Worm (Caenorhabditis elegans) whole organism, L4 larva: ENCODE results near the gene C06A1.7.

Source experiments
- D1046.2 ChIP-seq: fragments of 200-800 bp; sonication (Bioruptor generic); IDR thresholded peaks from 2 replicates; pipeline ENCODE4 v1.3.6; 2022; ENCODE audit warnings: missing genetic modification characterization, missing compliant biosample characterization
- F10B5.3 ChIP-seq: sonication (generic microtip); optimal IDR thresholded peaks from 2 replicates; lab custom pipeline; 2016; ENCODE audit warnings: mild to moderate bottlenecking, missing genetic modification characterization, missing compliant biosample characterization
- F44E2.7 ChIP-seq: fragments of 200-800 bp; sonication (Bioruptor generic); IDR thresholded peaks from 2 replicates; pipeline ENCODE4 v2.1.2; 2022; ENCODE audit warnings: missing genetic modification characterization, missing compliant biosample characterization
- F49E8.2 ChIP-seq: sonication (generic microtip); optimal IDR thresholded peaks from 2 replicates; lab custom pipeline; 2016; ENCODE audit warnings: missing compliant biosample characterization, mild to moderate bottlenecking, missing genetic modification characterization, borderline replicate concordance
- T20F7.1 ChIP-seq: fragments of 200-800 bp; sonication (Bioruptor generic); optimal IDR thresholded peaks from 2 replicates; lab custom pipeline; 2018; ENCODE audit warnings: mild to moderate bottlenecking, missing genetic modification characterization, missing compliant biosample characterization
- aly-2 ChIP-seq: sonication (generic microtip); optimal IDR thresholded peaks from 2 replicates; lab custom pipeline; 2018; ENCODE audit warnings: missing biosample characterization, missing genetic modification characterization
- ceh-32 ChIP-seq: sonication (generic microtip); optimal IDR thresholded peaks from 2 replicates; lab custom pipeline; 2016; ENCODE audit warnings: mild to moderate bottlenecking, missing genetic modification characterization, missing compliant biosample characterization; ENCODE audit not compliant: poor library complexity
- ceh-44 ChIP-seq: fragments of 200-800 bp; sonication (Bioruptor generic); IDR thresholded peaks from 2 replicates; pipeline ENCODE4 v1.3.6; 2022; ENCODE audit warnings: missing genetic modification reagents, missing genetic modification characterization, missing compliant biosample characterization
- ces-1 ChIP-seq: fragments of 150-350 bp; sonication (generic microtip); optimal IDR thresholded peaks from 4 replicates; lab custom pipeline; 2014; ENCODE audit warnings: missing biosample characterization, missing genetic modification reagents, missing genetic modification characterization
- ctbp-1 ChIP-seq: fragments of 200-800 bp; sonication (Bioruptor generic); IDR thresholded peaks from 2 replicates; pipeline ENCODE4 v1.3.6; 2022; ENCODE audit warnings: missing genetic modification reagents, missing genetic modification characterization, missing compliant biosample characterization
- daf-16 ChIP-seq, 3 experiments: sonication (generic microtip); optimal IDR thresholded peaks; 2 replicates each; lab custom pipeline; 2016 to 2017; ENCODE audit warnings: missing genetic modification characterization in 3 of 3, missing genetic modification reagents in 3 of 3, mild to moderate bottlenecking in 2 of 3, missing compliant biosample characterization in 2 of 3, missing biosample characterization in 1 of 3, moderate library complexity in 1 of 3
- duxl-1 ChIP-seq: sonication (generic microtip); optimal IDR thresholded peaks from 2 replicates; lab custom pipeline; 2016; ENCODE audit warnings: mild to moderate bottlenecking, missing genetic modification characterization, moderate library complexity, missing compliant biosample characterization; ENCODE audit not compliant: poor library complexity
- egl-43 ChIP-seq: fragments of 200-800 bp; sonication (Bioruptor generic); IDR thresholded peaks from 2 replicates; pipeline ENCODE4 v1.3.6; 2022; ENCODE audit warnings: missing genetic modification reagents, missing genetic modification characterization, missing compliant biosample characterization
- fkh-10 ChIP-seq: fragments of 150-350 bp; optimal IDR thresholded peaks from 2 replicates; lab custom pipeline; 2014; ENCODE audit warnings: missing biosample characterization, missing genetic modification reagents, missing genetic modification characterization
- hmg-1.1 ChIP-seq: fragments of 200-800 bp; sonication (Bioruptor generic); IDR thresholded peaks from 2 replicates; pipeline ENCODE4 v1.3.6; 2022; ENCODE audit warnings: missing genetic modification reagents, missing genetic modification characterization, missing compliant biosample characterization
- jun-1 ChIP-seq: fragments of 150-350 bp; optimal IDR thresholded peaks from 2 replicates; lab custom pipeline; 2014; ENCODE audit warnings: missing biosample characterization, missing genetic modification reagents, missing genetic modification characterization
- lim-7 ChIP-seq: fragments of 200-800 bp; sonication (Bioruptor generic); IDR thresholded peaks from 2 replicates; pipeline ENCODE4 v1.3.6; 2022; ENCODE audit warnings: missing genetic modification characterization, missing compliant biosample characterization
- lin-13 ChIP-seq: fragments of 150-350 bp; optimal IDR thresholded peaks from 2 replicates; lab custom pipeline; 2014; ENCODE audit warnings: missing biosample characterization, missing genetic modification reagents, missing genetic modification characterization
- lin-38 ChIP-seq: fragments of 200-800 bp; sonication (Bioruptor generic); IDR thresholded peaks from 2 replicates; pipeline ENCODE4 v1.3.6; 2022; ENCODE audit warnings: missing genetic modification reagents, missing genetic modification characterization, missing compliant biosample characterization
- lin-39 ChIP-seq: fragments of 150-350 bp; optimal IDR thresholded peaks from 2 replicates; lab custom pipeline; 2014; ENCODE audit warnings: missing biosample characterization, missing genetic modification reagents, missing genetic modification characterization
- lir-3 ChIP-seq: sonication (generic microtip); optimal IDR thresholded peaks from 2 replicates; lab custom pipeline; 2016; ENCODE audit warnings: mild to moderate bottlenecking, missing genetic modification characterization, missing compliant biosample characterization
- lsy-2 ChIP-seq, 2 experiments: fragments of 150-350 bp in 1 of 2; sonication (generic microtip) in 1 of 2; optimal IDR thresholded peaks; 2 replicates each; lab custom pipeline; 2014 to 2017; ENCODE audit warnings: missing biosample characterization in 2 of 2, missing genetic modification characterization in 2 of 2
- madf-5 ChIP-seq, 2 experiments: fragments of 200-800 bp; sonication (Bioruptor generic); IDR thresholded peaks; 2 replicates each; pipeline ENCODE4 v1.3.6; 2022; ENCODE audit warnings: missing compliant biosample characterization in 2 of 2, missing genetic modification characterization in 2 of 2
- mdl-1 ChIP-seq, 2 experiments: fragments of 150-350 bp in 1 of 2; sonication (generic microtip) in 1 of 2; optimal IDR thresholded peaks; 2 replicates each; lab custom pipeline; 2014 to 2017; ENCODE audit warnings: missing biosample characterization in 2 of 2, missing genetic modification characterization in 2 of 2
- mdt-29 ChIP-seq: fragments of 200-800 bp; sonication (Bioruptor generic); IDR thresholded peaks from 2 replicates; pipeline ENCODE4 v1.3.6; 2022; ENCODE audit warnings: missing genetic modification reagents, missing genetic modification characterization, missing compliant biosample characterization
- mep-1 ChIP-seq: fragments of 150-350 bp; sonication (generic microtip); optimal IDR thresholded peaks from 3 replicates; lab custom pipeline; 2014; ENCODE audit warnings: missing biosample characterization, missing genetic modification characterization
- mxl-2 ChIP-seq: fragments of 200-800 bp; sonication (Bioruptor generic); conservative IDR thresholded peaks from 2 replicates; pipeline ENCODE4 v1.3.6; 2022; ENCODE audit warnings: missing genetic modification reagents, missing genetic modification characterization, missing compliant biosample characterization
- mxl-3 ChIP-seq: fragments of 200-800 bp; sonication (Bioruptor generic); optimal IDR thresholded peaks from 2 replicates; lab custom pipeline; 2018; ENCODE audit warnings: mild to moderate bottlenecking, missing genetic modification characterization, missing compliant biosample characterization
- nhr-28 ChIP-seq: fragments of 150-350 bp; optimal IDR thresholded peaks from 2 replicates; lab custom pipeline; 2014; ENCODE audit warnings: missing biosample characterization, missing genetic modification characterization
- nhr-42 ChIP-seq: fragments of 200-800 bp; sonication (Bioruptor generic); IDR thresholded peaks from 2 replicates; pipeline ENCODE4 v1.3.6; 2022; ENCODE audit warnings: missing genetic modification characterization, missing compliant biosample characterization
- nhr-48 ChIP-seq: sonication (generic microtip); optimal IDR thresholded peaks from 2 replicates; lab custom pipeline; 2016; ENCODE audit warnings: mild to moderate bottlenecking, missing genetic modification characterization, missing compliant biosample characterization
- nhr-6 ChIP-seq: fragments of 150-350 bp; optimal IDR thresholded peaks from 2 replicates; lab custom pipeline; 2014; ENCODE audit warnings: missing biosample characterization, missing genetic modification characterization
- nhr-77 ChIP-seq: fragments of 150-350 bp; optimal IDR thresholded peaks from 2 replicates; lab custom pipeline; 2014; ENCODE audit warnings: missing biosample characterization, missing genetic modification characterization
- pha-4 ChIP-seq, 2 experiments: fragments of 150-350 bp in 1 of 2; fragments of 200-800 bp in 1 of 2; sonication (Bioruptor generic) in 1 of 2; IDR thresholded peaks in 1 of 2; optimal IDR thresholded peaks in 1 of 2; 2 replicates each; pipeline versions ENCODE4 v1.3.6 to Lab custom; 2014 to 2022; ENCODE audit warnings: missing genetic modification characterization in 2 of 2, missing genetic modification reagents in 2 of 2, missing biosample characterization in 1 of 2, missing compliant biosample characterization in 1 of 2
- php-3 ChIP-seq: fragments of 200-800 bp; sonication (Bioruptor generic); IDR thresholded peaks from 2 replicates; pipeline ENCODE4 v1.3.6; 2022; ENCODE audit warnings: missing genetic modification reagents, missing genetic modification characterization, missing compliant biosample characterization
- skn-1 ChIP-seq: fragments of 150-350 bp; optimal IDR thresholded peaks from 2 replicates; lab custom pipeline; 2014; ENCODE audit warnings: missing biosample characterization, missing genetic modification characterization
- snpc-1.2 ChIP-seq: fragments of 200-800 bp; sonication (Bioruptor generic); IDR thresholded peaks from 2 replicates; pipeline ENCODE4 v1.3.6; 2022; ENCODE audit warnings: missing genetic modification reagents, missing genetic modification characterization, missing compliant biosample characterization
- spr-1 ChIP-seq: sonication (generic microtip); optimal IDR thresholded peaks from 2 replicates; lab custom pipeline; 2016; ENCODE audit warnings: mild to moderate bottlenecking, missing genetic modification characterization, missing compliant biosample characterization
- spr-3 ChIP-seq: fragments of 200-800 bp; sonication (Bioruptor generic); optimal IDR thresholded peaks from 2 replicates; lab custom pipeline; 2018; ENCODE audit warnings: mild to moderate bottlenecking, missing genetic modification characterization, missing compliant biosample characterization
- tag-97 ChIP-seq: fragments of 200-800 bp; sonication (Bioruptor generic); IDR thresholded peaks from 2 replicates; pipeline ENCODE4 v1.3.6; 2022; ENCODE audit warnings: missing genetic modification characterization, missing compliant biosample characterization
- unc-39 ChIP-seq: sonication (generic microtip); optimal IDR thresholded peaks from 2 replicates; lab custom pipeline; 2017; ENCODE audit warnings: missing biosample characterization, missing genetic modification characterization
- unc-62 ChIP-seq, 3 experiments: fragments of 150-350 bp in 1 of 3; sonication (generic microtip); optimal IDR thresholded peaks in 2 of 3; peaks in 1 of 3; 1 replicate in 1 of 3; 2 replicates in 2 of 3; lab custom pipeline; 2014 to 2017; ENCODE audit warnings: missing biosample characterization in 3 of 3, missing genetic modification characterization in 3 of 3, missing genetic modification reagents in 3 of 3, missing genotype in 1 of 3
- vab-7 ChIP-seq: fragments of 200-800 bp; sonication (Bioruptor generic); IDR thresholded peaks from 2 replicates; pipeline ENCODE4 v1.3.6; 2022; ENCODE audit warnings: missing genetic modification reagents, missing genetic modification characterization, missing compliant biosample characterization
- zfp-3 ChIP-seq: fragments of 200-800 bp; sonication (Bioruptor generic); conservative IDR thresholded peaks from 2 replicates; pipeline ENCODE4 v1.3.6; 2022; ENCODE audit warnings: missing genetic modification reagents, missing genetic modification characterization, missing compliant biosample characterization
- zip-2 ChIP-seq: fragments of 150-350 bp; optimal IDR thresholded peaks from 2 replicates; lab custom pipeline; 2014; ENCODE audit warnings: missing biosample characterization, missing genetic modification characterization
- ztf-11 ChIP-seq: fragments of 150-350 bp; optimal IDR thresholded peaks from 2 replicates; lab custom pipeline; 2014; ENCODE audit warnings: missing biosample characterization, missing genetic modification characterization

C06A1.7 gene

DNA sequence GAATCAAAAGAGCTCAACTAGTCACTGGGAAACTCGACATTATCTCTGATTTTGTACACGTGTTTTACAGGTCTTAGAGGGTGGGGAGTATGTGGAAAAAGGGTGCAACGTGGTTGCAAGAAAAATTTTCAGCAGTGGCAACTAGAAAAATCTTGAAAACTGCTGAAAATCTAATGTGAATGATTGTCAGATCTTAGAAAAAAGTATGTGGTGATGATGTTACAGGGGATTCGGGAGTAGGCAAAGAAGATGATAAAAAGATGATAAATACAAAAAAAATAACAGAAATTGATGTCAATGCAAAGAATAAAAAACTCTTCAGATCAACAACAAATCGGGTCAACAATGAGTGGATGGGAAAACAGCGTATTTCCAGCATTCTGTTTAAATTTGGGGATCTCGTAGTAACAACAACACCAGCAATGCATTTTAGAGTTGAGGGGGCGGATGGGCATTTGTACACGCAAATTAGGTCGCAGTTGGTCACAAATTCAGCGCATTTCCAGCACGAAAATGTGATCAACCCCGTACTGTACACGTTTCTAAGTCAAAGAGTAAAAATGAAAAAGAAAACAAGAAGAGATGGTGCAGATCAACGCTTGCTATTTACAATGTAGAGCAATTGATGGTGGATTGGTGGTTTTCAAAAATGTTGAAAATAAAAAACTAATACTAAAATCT, 21.1 kb upstream of the C06A1.7 start (continued):
- peak; percentile 35 for TF ChIP-seq T20F7.1 (GFP tag; lab: Kevin White, UChicago)
- TF ChIP-seq ctbp-1 (GFP tag; lab: Robert Waterston, UW): peak; percentile 45; the same call in 1 of the 2 replicates
- TF ChIP-seq ceh-32: no peak
- peak in 1 of 2 experiments; percentile 2 for TF ChIP-seq lsy-2 (tag; optimal IDR thresholded peaks at IDR 0.05; lab: Kevin White, UChicago)
- TF ChIP-seq lin-39 (tag; lab: Kevin White, UChicago): no peak
- TF ChIP-seq mxl-3 (GFP tag; lab: Kevin White, UChicago): peak; percentile 53
- TF ChIP-seq mxl-2 (GFP tag; lab: Robert Waterston, UW): no peak
- TF ChIP-seq duxl-1 (tag; lab: Kevin White, UChicago): peak; percentile 42
- TF ChIP-seq nhr-48 (tag; lab: Kevin White, UChicago): no peak
- peak; percentile 17 for TF ChIP-seq mep-1
- no peak for TF ChIP-seq fkh-10
- TF ChIP-seq zip-2 (tag; lab: Kevin White, UChicago): no peak
- TF ChIP-seq F49E8.2: peak; percentile 5
- no peak for TF ChIP-seq nhr-6
- no peak for TF ChIP-seq tag-97 (GFP tag; lab: Robert Waterston, UW)
- no peak for TF ChIP-seq jun-1 (tag; lab: Kevin White, UChicago)
- peak in 1 of 2 experiments; percentile 42 for TF ChIP-seq daf-16 (GFP tag; optimal IDR thresholded peaks at IDR 0.05; lab: Kevin White, UChicago)
- TF ChIP-seq daf-16 (tag; optimal IDR thresholded peaks at IDR 0.05; lab: Kevin White, UChicago): no peak
- 0 out of 4 replicates have a peak, but pooled peaks of 1 of the 2 experiments have one; percentile 41 for TF ChIP-seq madf-5 (GFP tag; IDR thresholded peaks at IDR 0.05; lab: Robert Waterston, UW)
- peak; percentile 2 for TF ChIP-seq unc-39 (tag; lab: Kevin White, UChicago)
- TF ChIP-seq vab-7 (GFP tag; lab: Robert Waterston, UW): peak; percentile 31; the same call in 1 of the 2 replicates
- TF ChIP-seq ceh-44: no peak
- peak; percentile 52 for TF ChIP-seq lim-7
- peak; percentile 57 for TF ChIP-seq nhr-77 (tag; lab: Kevin White, UChicago)
- no peak for TF ChIP-seq lin-38 (GFP tag; lab: Robert Waterston, UW)
- peak; percentile 80 for TF ChIP-seq F44E2.7 (GFP tag; lab: Robert Waterston, UW)
- peak; percentile 40 for TF ChIP-seq lin-13 (GFP tag; lab: Kevin White, UChicago)
- peak; percentile 61; the same call in 1 of the 2 replicates for TF ChIP-seq zfp-3 (GFP tag; lab: Robert Waterston, UW)
- no peak; the same call in 1 of the 2 replicates for TF ChIP-seq mdt-29 (GFP tag; lab: Robert Waterston, UW)
- peak; percentile 49 for TF ChIP-seq nhr-42 (GFP tag; lab: Robert Waterston, UW)
- no peak for TF ChIP-seq aly-2
- TF ChIP-seq ztf-11 (tag; lab: Kevin White, UChicago): no peak

DNA sequence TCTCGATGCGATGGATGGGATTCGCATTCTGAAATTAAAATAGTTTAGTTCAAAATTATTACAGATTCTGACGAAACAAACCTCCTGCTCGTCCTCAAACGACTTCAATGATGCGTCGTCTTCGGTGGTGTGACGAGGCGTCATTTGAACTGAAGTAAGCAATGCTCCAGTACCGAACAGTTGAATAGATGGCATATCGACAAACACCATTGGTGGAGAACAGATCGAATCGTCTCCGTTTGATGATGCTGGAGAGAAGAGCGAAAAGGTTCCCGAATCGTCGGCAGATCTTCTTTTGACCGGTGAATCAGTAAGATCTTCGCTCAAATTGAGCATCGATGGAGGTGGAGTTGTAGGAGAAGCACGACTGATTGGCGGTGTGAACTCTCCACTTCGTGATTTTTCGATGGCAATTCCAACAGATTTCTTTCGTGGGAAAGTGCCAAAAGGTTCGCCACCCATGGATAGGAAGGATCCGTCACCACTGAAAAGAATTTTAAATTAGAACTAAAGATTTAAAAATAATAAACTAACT, 20.2 kb upstream of the C06A1.7 start:
- TF ChIP-seq unc-39 (tag; lab: Kevin White, UChicago) (no peak), jun-1 (tag; lab: Kevin White, UChicago) (no peak), pha-4 (GFP tag; IDR thresholded peaks at IDR 0.05; lab: Robert Waterston, UW) (peak; percentile 56), pha-4 (tag; optimal IDR thresholded peaks at IDR 0.05; lab: Kevin White, UChicago) (no peak), hmg-1.1 (GFP tag; lab: Robert Waterston, UW) (peak; percentile 21; the same call in 1 of the 2 replicates), ctbp-1 (GFP tag; lab: Robert Waterston, UW) (no peak), spr-1 (no peak), php-3 (GFP tag; lab: Robert Waterston, UW) (no peak), mxl-2 (GFP tag; lab: Robert Waterston, UW) (no peak), lir-3 (tag; lab: Kevin White, UChicago) (no peak), egl-43 (GFP tag; lab: Robert Waterston, UW) (no peak), unc-62 (GFP tag; optimal IDR thresholded peaks at IDR 0.05 in 1 of 2; lab: Kevin White, UChicago) (peak in 1 of 2 experiments; percentile 74), unc-62 (tag; optimal IDR thresholded peaks at IDR 0.05; lab: Kevin White, UChicago) (no peak), mdt-29 (GFP tag; lab: Robert Waterston, UW) (no peak), D1046.2 (GFP tag; lab: Robert Waterston, UW) (peak; percentile 10; the same call in 1 of the 2 replicates), mdl-1 (tag; optimal IDR thresholded peaks at IDR 0.05; lab: Kevin White, UChicago) (no peak), duxl-1 (tag; lab: Kevin White, UChicago) (peak; percentile 25), skn-1 (no peak), madf-5 (GFP tag; IDR thresholded peaks at IDR 0.05; lab: Robert Waterston, UW) (0 out of 4 replicates have a peak, but pooled peaks of 1 of the 2 experiments have one; percentile 65), zfp-3 (GFP tag; lab: Robert Waterston, UW) (peak; percentile 64; the same call in 1 of the 2 replicates), nhr-28 (tag; lab: Kevin White, UChicago) (no peak), snpc-1.2 (GFP tag; lab: Robert Waterston, UW) (no peak), spr-3 (GFP tag; lab: Kevin White, UChicago) (no peak), ces-1 (no peak), F10B5.3 (tag; lab: Kevin White, UChicago) (no peak), vab-7 (GFP tag; lab: Robert Waterston, UW) (no peak)
